Worm (Caenorhabditis elegans) whole organism, midembryonic: ENCODE results near the gene ZK1248.11.

ENCODE experiments used
- T22C8.4 ChIP-seq: fragments of 200-800 bp; sonication (Bioruptor generic); IDR thresholded peaks from 2 replicates; pipeline ENCODE4 v1.3.6; 2022; ENCODE audit warnings: missing genetic modification characterization, missing compliant biosample characterization
- cog-1 ChIP-seq: sonication (generic microtip); optimal IDR thresholded peaks from 2 replicates; lab custom pipeline; 2016; ENCODE audit warnings: missing genetic modification characterization, missing compliant biosample characterization
- flt-1 ChIP-seq: fragments of 200-800 bp; sonication (Bioruptor generic); IDR thresholded peaks from 2 replicates; pipeline ENCODE4 v1.3.6; 2022; ENCODE audit warnings: missing genetic modification characterization, missing compliant biosample characterization
- med-1 ChIP-seq: sonication (generic microtip); optimal IDR thresholded peaks from 2 replicates; lab custom pipeline; 2017; ENCODE audit warnings: missing genetic modification characterization, mild to moderate bottlenecking, missing compliant biosample characterization, antibody characterized with exemption, missing genetic modification reagents; ENCODE audit not compliant: insufficient read depth
- tab-1 ChIP-seq: fragments of 200-800 bp; sonication (Bioruptor generic); IDR thresholded peaks from 2 replicates; pipeline ENCODE4 v1.3.6; 2022; ENCODE audit warnings: missing genetic modification characterization, missing compliant biosample characterization

- peak; percentile 70; the same call in 1 of the 2 replicates for TF ChIP-seq tab-1 (GFP tag; lab: Robert Waterston, UW)
- peak; percentile 60 for TF ChIP-seq T22C8.4
- no peak for TF ChIP-seq med-1 (GFP tag; lab: Kevin White, UChicago)
- peak; percentile 58 for TF ChIP-seq cog-1 (tag; lab: Kevin White, UChicago)
- TF ChIP-seq flt-1 (GFP tag; lab: Robert Waterston, UW), result peak; percentile 64; the same call in 1 of the 2 replicates
Measured at ce11 chrII:5781935-5782921, 46.2 kb downstream of the ZK1248.11 start, which contains the start of gene K05F1.6.
